Fruit fly (Drosophila melanogaster) whole organism, wandering third instar larva: ENCODE data around the gene CG31406.

Source experiments
- CG9705 ChIP-seq: fragments of 200-800 bp; sonication (Bioruptor generic); optimal IDR thresholded peaks from 2 replicates; lab custom pipeline; 2018; ENCODE audit warnings: missing biosample characterization, mild to moderate bottlenecking, missing genetic modification characterization
- Dfd ChIP-seq: fragments of >200 bp; optimal IDR thresholded peaks from 2 replicates; lab custom pipeline; 2017; ENCODE audit warnings: missing biosample characterization, missing genetic modification characterization
- Hnf4 ChIP-seq: fragments of 200-800 bp; sonication (Bioruptor generic); optimal IDR thresholded peaks from 2 replicates; lab custom pipeline; 2016; ENCODE audit warnings: missing biosample characterization, mild to moderate bottlenecking, missing genetic modification characterization
- Hr83 ChIP-seq: fragments of 200-300 bp; sonication (Bioruptor generic); optimal IDR thresholded peaks from 2 replicates; lab custom pipeline; 2016; ENCODE audit warnings: missing biosample characterization, mild to moderate bottlenecking, missing genetic modification characterization, moderate library complexity; ENCODE audit not compliant: poor library complexity, severe bottlenecking
- N ChIP-seq: fragments of >200 bp; optimal IDR thresholded peaks from 2 replicates; lab custom pipeline; 2018; ENCODE audit warnings: missing biosample characterization, missing external identifiers, missing genetic modification characterization
- dsf ChIP-seq: sonication (Bioruptor generic); optimal IDR thresholded peaks from 2 replicates; lab custom pipeline; 2016; ENCODE audit warnings: missing biosample characterization, missing genetic modification characterization, borderline replicate concordance
- fru ChIP-seq: fragments of 200-800 bp; sonication (Bioruptor generic); optimal IDR thresholded peaks from 3 replicates; lab custom pipeline; 2016; ENCODE audit warnings: missing biosample characterization, mild to moderate bottlenecking, missing genetic modification characterization
- h ChIP-seq: fragments of 200-800 bp; sonication (Bioruptor generic); optimal IDR thresholded peaks from 3 replicates; lab custom pipeline; 2016; ENCODE audit warnings: missing biosample characterization, mild to moderate bottlenecking, missing genetic modification characterization
- jim ChIP-seq: fragments of 175-275, 200-325 bp; sonication (Bioruptor generic); optimal IDR thresholded peaks from 2 replicates; lab custom pipeline; 2016; ENCODE audit warnings: missing biosample characterization, mild to moderate bottlenecking, missing genetic modification characterization
- lola ChIP-seq: fragments of >200 bp; optimal IDR thresholded peaks from 2 replicates; lab custom pipeline; 2017; ENCODE audit warnings: missing biosample characterization, missing genetic modification characterization
- sage ChIP-seq: fragments of 200-800 bp; sonication (Bioruptor generic); optimal IDR thresholded peaks from 2 replicates; lab custom pipeline; 2016; ENCODE audit warnings: missing biosample characterization, mild to moderate bottlenecking, missing genetic modification characterization

DNA sequence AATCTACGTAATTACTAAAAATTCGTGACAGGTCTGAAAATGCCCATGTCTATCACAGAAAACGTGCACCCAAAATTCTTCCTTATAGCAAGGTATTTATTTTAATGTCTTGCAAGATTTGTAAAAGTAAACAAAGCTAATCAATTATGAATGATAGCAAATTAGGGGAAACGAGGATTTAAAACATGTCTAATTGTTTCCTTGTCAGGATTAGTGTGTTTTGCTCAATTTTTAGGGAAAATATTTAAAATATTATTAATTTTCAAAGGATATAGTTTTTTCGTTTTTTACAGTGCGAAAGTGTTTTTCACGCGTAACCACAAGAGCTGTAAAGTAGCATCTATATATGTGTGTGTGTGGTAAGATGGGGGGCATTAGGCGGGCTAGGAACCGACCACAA lies 30.4 kb downstream of the CG31406 start:
- TF ChIP-seq N (GFP tag; lab: Kevin White, UChicago) (no peak), h (GFP tag; lab: Kevin White, UChicago) (no peak), lola (GFP tag; lab: Kevin White, UChicago) (no peak), Hnf4 (GFP tag; lab: Kevin White, UChicago) (no peak), CG9705 (GFP tag; lab: Kevin White, UChicago) (no peak), sage (no peak), dsf (GFP tag; lab: Kevin White, UChicago) (no peak), jim (GFP tag; lab: Kevin White, UChicago) (no peak), Hr83 (GFP tag; lab: Kevin White, UChicago) (no peak), fru (GFP tag; lab: Kevin White, UChicago) (no peak), Dfd (no peak)
